Fruit fly (Drosophila melanogaster) whole organism, embryonic: ENCODE measurements around the gene CG43131.

Source experiments
- Adf1 ChIP-seq: fragments of 200-800 bp; sonication (Bioruptor generic); IDR thresholded peaks from 2 replicates; pipeline ENCODE4 v1.3.6; 2022; ENCODE audit warnings: missing biosample characterization, missing genetic modification characterization
- Aef1 ChIP-seq: fragments of 200-800 bp; sonication (Bioruptor generic); IDR thresholded peaks from 3 replicates; pipeline ENCODE4 v1.3.6; 2022; ENCODE audit warnings: missing biosample characterization, missing genetic modification characterization
- C15 ChIP-seq: fragments of 200-800 bp; sonication (Bioruptor generic); IDR thresholded peaks from 3 replicates; pipeline ENCODE4 v1.3.6; 2022; ENCODE audit warnings: missing biosample characterization, missing genetic modification characterization
- CG10147 ChIP-seq: fragments of 200-800 bp; sonication (Bioruptor generic); optimal IDR thresholded peaks from 2 replicates; lab custom pipeline; 2019; ENCODE audit warnings: missing biosample characterization, mild to moderate bottlenecking, missing genetic modification characterization, moderate library complexity
- CG10654 ChIP-seq: fragments of 200-800 bp; sonication (Bioruptor generic); optimal IDR thresholded peaks from 2 replicates; lab custom pipeline; 2016; ENCODE audit warnings: missing biosample characterization, missing genetic modification characterization
- CG11560 ChIP-seq: fragments of 200-800 bp; sonication (Bioruptor generic); IDR thresholded peaks from 3 replicates; pipeline ENCODE4 v1.3.6; 2022; ENCODE audit warnings: missing biosample characterization, missing genetic modification characterization
- CG11723 ChIP-seq: fragments of 200-800 bp; sonication (Bioruptor generic); optimal IDR thresholded peaks from 2 replicates; lab custom pipeline; 2017; ENCODE audit warnings: missing biosample characterization, mild to moderate bottlenecking, missing genetic modification characterization
- CG12104 ChIP-seq: fragments of 200-800 bp; sonication (Bioruptor generic); optimal IDR thresholded peaks from 3 replicates; lab custom pipeline; 2016; ENCODE audit warnings: missing biosample characterization, missing genetic modification characterization
- CG12236 ChIP-seq: fragments of 200-800 bp; sonication (Bioruptor generic); optimal IDR thresholded peaks from 2 replicates; lab custom pipeline; 2016; ENCODE audit warnings: missing biosample characterization, missing genetic modification characterization
- CG14860 ChIP-seq: fragments of 200-800 bp; sonication (Bioruptor generic); IDR thresholded peaks from 3 replicates; pipeline ENCODE4 v1.3.6; 2022; ENCODE audit warnings: missing biosample characterization, missing genetic modification characterization; ENCODE audit not compliant: partially characterized antibody
- CG16863 ChIP-seq: fragments of 200-800 bp; sonication (Bioruptor generic); optimal IDR thresholded peaks from 3 replicates; lab custom pipeline; 2016; ENCODE audit warnings: missing biosample characterization, missing genetic modification characterization
- CG17186 ChIP-seq: fragments of 200-800 bp; sonication (Bioruptor generic); optimal IDR thresholded peaks from 3 replicates; lab custom pipeline; 2017; ENCODE audit warnings: missing biosample characterization, missing genetic modification reagents, missing genetic modification characterization
- CG17612 ChIP-seq: fragments of 200-800 bp; sonication (Bioruptor generic); IDR thresholded peaks from 2 replicates; pipeline ENCODE4 v1.3.6; 2022; ENCODE audit warnings: missing biosample characterization, missing genetic modification characterization
- CG18262 ChIP-seq: fragments of 200-800 bp; optimal IDR thresholded peaks from 3 replicates; lab custom pipeline; 2019; ENCODE audit warnings: missing biosample characterization, mild to moderate bottlenecking, missing genetic modification characterization, moderate library complexity
- CG1832 ChIP-seq: fragments of 200-800 bp; sonication (Bioruptor generic); optimal IDR thresholded peaks from 2 replicates; lab custom pipeline; 2017; ENCODE audit warnings: missing biosample characterization, mild to moderate bottlenecking, missing genetic modification characterization, inconsistent platforms
- CG2199 ChIP-seq: fragments of 200-800 bp; sonication (Bioruptor generic); IDR thresholded peaks from 3 replicates; pipeline ENCODE4 v1.3.6; 2022; ENCODE audit warnings: missing biosample characterization, missing genetic modification characterization
- CG31365 ChIP-seq: fragments of 200-800 bp; sonication (Bioruptor generic); optimal IDR thresholded peaks from 2 replicates; lab custom pipeline; 2018; ENCODE audit warnings: missing biosample characterization, mild to moderate bottlenecking, missing genetic modification characterization
- CG32772 ChIP-seq: fragments of 200-800 bp; sonication (Bioruptor generic); IDR thresholded peaks from 2 replicates; pipeline ENCODE4 v1.3.6; 2022; ENCODE audit warnings: missing biosample characterization, missing genetic modification characterization
- CG43689 ChIP-seq: fragments of 200-800 bp; sonication (Bioruptor generic); IDR thresholded peaks from 2 replicates; pipeline ENCODE4 v1.3.6; 2022; ENCODE audit warnings: missing biosample characterization, missing genetic modification characterization
- CG4730 ChIP-seq: fragments of 200-800 bp; sonication (Bioruptor generic); IDR thresholded peaks from 2 replicates; pipeline ENCODE4 v1.3.6; 2022; ENCODE audit warnings: missing biosample characterization, missing genetic modification characterization
- CG6254 ChIP-seq: fragments of 200-800 bp; sonication (Bioruptor generic); optimal IDR thresholded peaks from 3 replicates; lab custom pipeline; 2017; ENCODE audit warnings: mild to moderate bottlenecking, missing biosample characterization, missing genetic modification reagents, missing genetic modification characterization
- CG9609 ChIP-seq: fragments of 200-800 bp; sonication (Bioruptor generic); optimal IDR thresholded peaks from 3 replicates; lab custom pipeline; 2016; ENCODE audit warnings: missing biosample characterization, missing genetic modification characterization
- CTCF ChIP-seq: fragments of 200-800 bp; sonication (Bioruptor generic); optimal IDR thresholded peaks from 2 replicates; lab custom pipeline; 2017; ENCODE audit warnings: missing biosample characterization, mild to moderate bottlenecking, missing genetic modification characterization, moderate library complexity
- Doc3 ChIP-seq: fragments of 200-800 bp; sonication (Bioruptor generic); IDR thresholded peaks from 3 replicates; pipeline ENCODE4 v1.3.6; 2022; ENCODE audit warnings: missing biosample characterization, missing genetic modification characterization; ENCODE audit not compliant: partially characterized antibody
- Fer2 ChIP-seq: fragments of 200-800 bp; sonication (Bioruptor generic); optimal IDR thresholded peaks from 2 replicates; lab custom pipeline; 2018; ENCODE audit warnings: missing biosample characterization, mild to moderate bottlenecking, missing genetic modification characterization, moderate library complexity
- H15 ChIP-seq: fragments of 200-800 bp; sonication (Bioruptor generic); IDR thresholded peaks from 3 replicates; pipeline ENCODE4 v1.3.6; 2022; ENCODE audit warnings: missing biosample characterization, missing genetic modification characterization
- HLHmδ ChIP-seq: fragments of 200-800 bp; sonication (Bioruptor generic); optimal IDR thresholded peaks from 2 replicates; lab custom pipeline; 2018; ENCODE audit warnings: missing biosample characterization, mild to moderate bottlenecking, missing genetic modification characterization, moderate library complexity
- Jarid2 ChIP-seq: fragments of 200-800 bp; sonication (Bioruptor generic); optimal IDR thresholded peaks from 3 replicates; lab custom pipeline; 2017; ENCODE audit warnings: mild to moderate bottlenecking, missing biosample characterization, missing genetic modification reagents, missing genetic modification characterization
- Max ChIP-seq: fragments of 200-800 bp; sonication (Bioruptor generic); optimal IDR thresholded peaks from 2 replicates; lab custom pipeline; 2016; ENCODE audit warnings: missing biosample characterization, mild to moderate bottlenecking, missing genetic modification characterization
- Nf-YB ChIP-seq: fragments of 200-800 bp; sonication (Bioruptor generic); optimal IDR thresholded peaks from 3 replicates; lab custom pipeline; 2019; ENCODE audit warnings: missing biosample characterization, mild to moderate bottlenecking, missing genetic modification characterization, moderate library complexity
- Nf-YC ChIP-seq: fragments of 200-800 bp; optimal IDR thresholded peaks from 3 replicates; lab custom pipeline; 2019; ENCODE audit warnings: missing biosample characterization, mild to moderate bottlenecking, missing genetic modification characterization, moderate library complexity
- Ravus ChIP-seq: fragments of 200-800 bp; sonication (Bioruptor generic); IDR thresholded peaks from 2 replicates; pipeline ENCODE4 v1.3.6; 2022; ENCODE audit warnings: missing biosample characterization, missing genetic modification characterization
- Rfx ChIP-seq: fragments of 200-800 bp; sonication (Bioruptor generic); IDR thresholded peaks from 2 replicates; pipeline ENCODE4 v1.3.6; 2022; ENCODE audit warnings: missing biosample characterization, missing genetic modification characterization
- Rx ChIP-seq: fragments of 200-800 bp; sonication (Bioruptor generic); IDR thresholded peaks from 2 replicates; pipeline ENCODE4 v1.3.6; 2022; ENCODE audit warnings: missing biosample characterization, missing genetic modification characterization
- Side ChIP-seq: fragments of 200-800 bp; sonication (Bioruptor generic); optimal IDR thresholded peaks from 2 replicates; lab custom pipeline; 2016; ENCODE audit warnings: missing biosample characterization, missing genetic modification characterization
- Stat92E ChIP-seq, 3 experiments: fragments of >200 bp in 2 of 3; fragments of 200-800 bp in 1 of 3; sonication (Bioruptor generic) in 1 of 3; optimal IDR thresholded peaks; 2 replicates each; lab custom pipeline; 2017 to 2019; ENCODE audit warnings: missing biosample characterization in 3 of 3, missing genetic modification characterization in 3 of 3, mild to moderate bottlenecking in 1 of 3, moderate library complexity in 1 of 3
- Trl ChIP-seq, 3 experiments: fragments of >200 bp in 2 of 3; fragments of 200-800 bp in 1 of 3; sonication (Bioruptor generic) in 1 of 3; optimal IDR thresholded peaks; 2 replicates in 1 of 3; 3 replicates in 2 of 3; lab custom pipeline; 2016 to 2017; ENCODE audit warnings: missing biosample characterization in 1 of 3, missing genetic modification characterization in 1 of 3
- abd-A ChIP-seq: fragments of 200-800 bp; sonication (Bioruptor generic); optimal IDR thresholded peaks from 3 replicates; lab custom pipeline; 2019; ENCODE audit warnings: missing biosample characterization, mild to moderate bottlenecking, missing genetic modification characterization, moderate library complexity
- al ChIP-seq: fragments of 200-800 bp; sonication (Bioruptor generic); IDR thresholded peaks from 2 replicates; pipeline ENCODE4 v1.3.6; 2022; ENCODE audit warnings: missing biosample characterization, missing genetic modification characterization
- bsh ChIP-seq, 2 experiments: fragments of 200-800 bp; sonication (Bioruptor generic); optimal IDR thresholded peaks; 2 replicates each; lab custom pipeline; 2017 to 2018; ENCODE audit warnings: mild to moderate bottlenecking in 2 of 2, missing biosample characterization in 2 of 2, missing genetic modification characterization in 2 of 2, moderate library complexity in 1 of 2
- chn ChIP-seq: fragments of 200-800 bp; sonication (Bioruptor generic); optimal IDR thresholded peaks from 2 replicates; lab custom pipeline; 2016; ENCODE audit warnings: missing biosample characterization, missing genetic modification characterization
- fru ChIP-seq: fragments of >200 bp; optimal IDR thresholded peaks from 2 replicates; lab custom pipeline; 2017
- grau ChIP-seq: fragments of 200-800 bp; optimal IDR thresholded peaks from 3 replicates; lab custom pipeline; 2019; ENCODE audit warnings: missing biosample characterization, mild to moderate bottlenecking, missing genetic modification characterization, moderate library complexity
- inv ChIP-seq: fragments of 200-800 bp; sonication (Bioruptor generic); IDR thresholded peaks from 2 replicates; pipeline ENCODE4 v1.3.6; 2022; ENCODE audit warnings: missing biosample characterization, missing genetic modification characterization; ENCODE audit not compliant: partially characterized antibody
- maf-S ChIP-seq: fragments of 200-800 bp; sonication (Bioruptor generic); optimal IDR thresholded peaks from 2 replicates; lab custom pipeline; 2016; ENCODE audit warnings: missing biosample characterization, missing genetic modification characterization
- sens ChIP-seq: fragments of 200-800 bp; sonication (Bioruptor generic); peaks from one replicate; lab custom pipeline; 2016; ENCODE audit warnings: missing biosample characterization, missing genetic modification characterization
- slp2 ChIP-seq: fragments of 200-800 bp; sonication (Bioruptor generic); optimal IDR thresholded peaks from 2 replicates; lab custom pipeline; 2016; ENCODE audit warnings: missing biosample characterization, missing genetic modification characterization
- tll ChIP-seq, 2 experiments: fragments of 200-800 bp in 1 of 2; fragments of >200 bp in 1 of 2; sonication (Bioruptor generic) in 1 of 2; optimal IDR thresholded peaks; 2 replicates each; lab custom pipeline; 2017 to 2019; ENCODE audit warnings: missing biosample characterization in 2 of 2, missing genetic modification characterization in 2 of 2, mild to moderate bottlenecking in 1 of 2, moderate library complexity in 1 of 2
- unc-4 ChIP-seq: fragments of 200-800 bp; sonication (Bioruptor generic); IDR thresholded peaks from 2 replicates; pipeline ENCODE4 v1.3.6; 2022; ENCODE audit warnings: missing biosample characterization, missing genetic modification characterization; ENCODE audit not compliant: partially characterized antibody
- wek ChIP-seq: fragments of 200-800 bp; sonication (Bioruptor generic); optimal IDR thresholded peaks from 3 replicates; lab custom pipeline; 2018; ENCODE audit warnings: missing biosample characterization, mild to moderate bottlenecking, missing genetic modification characterization, moderate library complexity

Gene CG43131

dm6 chr3R:5126884-5127283 lies 17.9 kb upstream of the CG43131 start (continued):
- no peak for TF ChIP-seq Doc3 (GFP tag; lab: Robert Waterston, UW)
- peak; percentile 64 for TF ChIP-seq grau (tag; lab: Kevin White, UChicago)
- peak; percentile 60 for TF ChIP-seq HLHmδ (GFP tag; lab: Kevin White, UChicago)
- TF ChIP-seq Jarid2: peak; percentile 37
- TF ChIP-seq Side (GFP tag; lab: Kevin White, UChicago): peak; percentile 61
- TF ChIP-seq wek (GFP tag; lab: Kevin White, UChicago): no peak
- peak; percentile 61 for TF ChIP-seq maf-S (GFP tag; lab: Kevin White, UChicago)
- TF ChIP-seq CG11560: peak; percentile 51; the same call in 1 of the 3 replicates
- TF ChIP-seq fru: no peak
- no peak for TF ChIP-seq C15 (GFP tag; lab: Robert Waterston, UW)
- peak; percentile 100 for TF ChIP-seq CG2199
- TF ChIP-seq CG12236 (GFP tag; lab: Kevin White, UChicago): no peak
- peak; percentile 36; the same call in 1 of the 2 replicates for TF ChIP-seq Adf1 (GFP tag; lab: Robert Waterston, UW)
- peak; percentile 64 for TF ChIP-seq CG10654 (GFP tag; lab: Kevin White, UChicago)
- TF ChIP-seq CG1832: no peak
- TF ChIP-seq al: peak; percentile 22; the same call in 1 of the 2 replicates
- TF ChIP-seq CG11723 (GFP tag; lab: Kevin White, UChicago): no peak
- TF ChIP-seq CG31365 (tag; lab: Kevin White, UChicago): peak; percentile 49
- peak; percentile 5 for TF ChIP-seq Max
- TF ChIP-seq bsh (GFP tag; optimal IDR thresholded peaks at IDR 0.05; lab: Kevin White, UChicago): peak in 1 of 2 experiments; percentile 53
- peak; percentile 99 for TF ChIP-seq CTCF (GFP tag; lab: Kevin White, UChicago)
- peak; percentile 90 for TF ChIP-seq sens (GFP tag; lab: Kevin White, UChicago)
- peak in 1 of 2 experiments; percentile 34 for TF ChIP-seq tll (GFP tag; optimal IDR thresholded peaks at IDR 0.05; lab: Kevin White, UChicago)
- TF ChIP-seq Rx (GFP tag; lab: Robert Waterston, UW): peak; percentile 23; the same call in 1 of the 2 replicates
- TF ChIP-seq H15 (GFP tag; lab: Robert Waterston, UW): peak; percentile 58; the same call in 1 of the 3 replicates
- peak; percentile 32 for TF ChIP-seq CG16863 (GFP tag; lab: Kevin White, UChicago)
- TF ChIP-seq Stat92E (GFP tag; optimal IDR thresholded peaks at IDR 0.05; lab: Kevin White, UChicago): peak in 1 of 3 experiments; percentile 78
- TF ChIP-seq CG17612 (GFP tag; lab: Robert Waterston, UW): 0 out of 2 replicates have a peak, but pooled peaks have one; percentile 50
- TF ChIP-seq chn (GFP tag; lab: Kevin White, UChicago): peak; percentile 71
- no peak; the same call in 1 of the 2 replicates for TF ChIP-seq Ravus (GFP tag; lab: Robert Waterston, UW)
- no peak for TF ChIP-seq inv (GFP tag; lab: Robert Waterston, UW)
- no peak for TF ChIP-seq CG17186 (GFP tag; lab: Kevin White, UChicago)
- TF ChIP-seq Trl (optimal IDR thresholded peaks at IDR 0.05; lab: Kevin White, UChicago): no peak
- peak; percentile 70 for TF ChIP-seq Trl (GFP tag; optimal IDR thresholded peaks at IDR 0.05; lab: Kevin White, UChicago)
- peak; percentile 51 for TF ChIP-seq Nf-YC (tag; lab: Kevin White, UChicago)
- peak; percentile 86 for TF ChIP-seq Rfx (GFP tag; lab: Robert Waterston, UW)
- TF ChIP-seq CG12104 (GFP tag; lab: Kevin White, UChicago): no peak
- TF ChIP-seq CG9609 (GFP tag; lab: Kevin White, UChicago): peak; percentile 72
- TF ChIP-seq CG43689 (GFP tag; lab: Robert Waterston, UW): 0 out of 2 replicates have a peak, but pooled peaks have one; percentile 16
- peak; percentile 32; the same call in 1 of the 2 replicates for TF ChIP-seq CG32772 (GFP tag; lab: Robert Waterston, UW)
- peak; percentile 60; the same call in 2 of the 3 replicates for TF ChIP-seq Aef1 (GFP tag; lab: Robert Waterston, UW)
- peak; percentile 0 for TF ChIP-seq Fer2 (tag; lab: Kevin White, UChicago)
- TF ChIP-seq CG10147 (GFP tag; lab: Kevin White, UChicago): peak; percentile 50
- peak; percentile 53 for TF ChIP-seq slp2 (GFP tag; lab: Kevin White, UChicago)
- TF ChIP-seq CG18262: peak; percentile 21
- no peak for TF ChIP-seq CG14860
- TF ChIP-seq Nf-YB: peak; percentile 1
- no peak for TF ChIP-seq unc-4 (GFP tag; lab: Robert Waterston, UW)
- no peak for TF ChIP-seq CG6254 (GFP tag; lab: Kevin White, UChicago)
- 0 out of 2 replicates have a peak, but pooled peaks have one; percentile 13 for TF ChIP-seq CG4730 (GFP tag; lab: Robert Waterston, UW)
- peak; percentile 76 for TF ChIP-seq abd-A
